Worm (Caenorhabditis elegans): ENCODE measurements around the gene srz-14.

Gene srz-14

ce11 chrV:16153375-16153774, 30.1 kb upstream of the srz-14 start, which contains the start of gene str-254:
TSS of gene str-254 (minus strand) at chrV:16153475.
- no peak for TF ChIP-seq aptf-3 (GFP tag; IDR thresholded peaks at IDR 0.05)
- no peak for TF ChIP-seq madf-10 (tag; optimal IDR thresholded peaks at IDR 0.05)
- TF ChIP-seq tbp1 (GFP tag; optimal IDR thresholded peaks at IDR 0.05), result no peak
- no peak for TF ChIP-seq egrh-3 (GFP tag; IDR thresholded peaks at IDR 0.05)
- no peak for TF ChIP-seq madf-3 (GFP tag; IDR thresholded peaks at IDR 0.05)
- TF ChIP-seq cebp-1 (GFP tag; IDR thresholded peaks at IDR 0.05), result no peak
- no peak for TF ChIP-seq cebp-1 (tag; optimal IDR thresholded peaks at IDR 0.05)
- no peak for TF ChIP-seq tbx-9 (tag; optimal IDR thresholded peaks at IDR 0.05; ENCODE audit: borderline replicate concordance)
- TF ChIP-seq rpc-1 (optimal IDR thresholded peaks at IDR 0.05), result no peak
- TF ChIP-seq rpc-1 (tag; optimal IDR thresholded peaks at IDR 0.05), result no peak
- no peak for TF ChIP-seq let-526 (GFP tag; IDR thresholded peaks at IDR 0.05)
- no peak for TF ChIP-seq ceh-91 (GFP tag; IDR thresholded peaks at IDR 0.05)
- TF ChIP-seq pbrm-1 (GFP tag; IDR thresholded peaks at IDR 0.05), result no peak
- TF ChIP-seq mes-4 (tag; optimal IDR thresholded peaks at IDR 0.05), result no peak
- no peak for TF ChIP-seq gei-17 (GFP tag; optimal IDR thresholded peaks at IDR 0.05)
- no peak for TF ChIP-seq nfya-2 (GFP tag; IDR thresholded peaks at IDR 0.05)
- TF ChIP-seq K12H6.12 (tag; optimal IDR thresholded peaks at IDR 0.05), result no peak
- TF ChIP-seq him-1 (tag; optimal IDR thresholded peaks at IDR 0.05), result no peak
- TF ChIP-seq dpff-1 (tag; optimal IDR thresholded peaks at IDR 0.05), result no peak
- TF ChIP-seq B0035.1 (tag; optimal IDR thresholded peaks at IDR 0.05), result no peak
- no peak for TF ChIP-seq ceh-58 (GFP tag; IDR thresholded peaks at IDR 0.05)
- no peak for TF ChIP-seq mxl-1 (tag; optimal IDR thresholded peaks at IDR 0.05)

ce11 chrV:16155111-16155510, 28.3 kb upstream of the srz-14 start, which contains the start of gene str-97:
TSS of gene str-97 (minus strand) at chrV:16155211.
- TF ChIP-seq B0035.1 (tag; optimal IDR thresholded peaks at IDR 0.05) (no peak), ets-4 (GFP tag; optimal IDR thresholded peaks at IDR 0.05) (no peak), hmg-1.2 (GFP tag; IDR thresholded peaks at IDR 0.05) (no peak)

- TF ChIP-seq let-526 (GFP tag; IDR thresholded peaks at IDR 0.05), result no peak
- no peak for TF ChIP-seq ceh-100 (GFP tag; IDR thresholded peaks at IDR 0.05)
- TF ChIP-seq F37B4.10 (GFP tag; IDR thresholded peaks at IDR 0.05), result no peak
- no peak for TF ChIP-seq pha-4 (tag; optimal IDR thresholded peaks at IDR 0.05)
- no peak for TF ChIP-seq hlh-26 (GFP tag; conservative IDR thresholded peaks at IDR 0.05)
- no peak for TF ChIP-seq F57A8.1 (GFP tag; optimal IDR thresholded peaks at IDR 0.05)
- TF ChIP-seq T07F8.4 (tag; optimal IDR thresholded peaks at IDR 0.05), result no peak
- no peak for TF ChIP-seq nhr-120 (GFP tag; IDR thresholded peaks at IDR 0.05)
- no peak for TF ChIP-seq let-607 (tag; optimal IDR thresholded peaks at IDR 0.05)
Measured at ce11 chrV:16158391-16158790, 25.1 kb upstream of the srz-14 start, which contains the start of gene str-99. TSS of gene str-99 (minus strand) at chrV:16158491.

- no peak for TF ChIP-seq sea-2 (GFP tag; IDR thresholded peaks at IDR 0.05)
Measured at ce11 chrV:16159594-16159993, 23.9 kb upstream of the srz-14 start, which contains the start of gene F10A3.17. TSS of gene F10A3.17 (minus strand) at chrV:16159694.

- TF ChIP-seq cebp-1 (GFP tag; IDR thresholded peaks at IDR 0.05) (peak; percentile 85), cebp-1 (tag; optimal IDR thresholded peaks at IDR 0.05) (peak; percentile 96), Y53F4B.3 (GFP tag; IDR thresholded peaks at IDR 0.05) (no peak), C17E4.6 (GFP tag; IDR thresholded peaks at IDR 0.05) (no peak)
Measured at ce11 chrV:16160087-16160486, 23.4 kb upstream of the srz-14 start.
